Fruit fly (Drosophila melanogaster) whole organism, prepupa: ENCODE results near the gene Cyp313a2.

Experiments
- Blimp-1 ChIP-seq: fragments of 200-800 bp; sonication (Bioruptor generic); optimal IDR thresholded peaks from 3 replicates; lab custom pipeline; 2017; ENCODE audit warnings: missing biosample characterization, missing genetic modification characterization, mild to moderate bottlenecking, moderate library complexity, missing genetic modification reagents
- CG10631 ChIP-seq: fragments of 200-800 bp; sonication (Bioruptor generic); optimal IDR thresholded peaks from 2 replicates; lab custom pipeline; 2016; ENCODE audit warnings: missing biosample characterization, missing genetic modification characterization
- CG11294 ChIP-seq: fragments of 200-800 bp; sonication (Bioruptor generic); IDR thresholded peaks from 2 replicates; pipeline ENCODE4 v1.3.6; 2022; ENCODE audit warnings: missing biosample characterization, missing genetic modification characterization
- CG1621 ChIP-seq: fragments of 200-800 bp; sonication (Bioruptor generic); optimal IDR thresholded peaks from 3 replicates; lab custom pipeline; 2018; ENCODE audit warnings: missing biosample characterization, mild to moderate bottlenecking, missing genetic modification characterization
- CG4318 ChIP-seq: fragments of 200-800 bp; sonication (Bioruptor generic); optimal IDR thresholded peaks from 3 replicates; lab custom pipeline; 2017; ENCODE audit warnings: missing biosample characterization, mild to moderate bottlenecking, missing genetic modification characterization
- CG6276 ChIP-seq: fragments of 200-800 bp; sonication (Bioruptor generic); optimal IDR thresholded peaks from 2 replicates; lab custom pipeline; 2017; ENCODE audit warnings: missing biosample characterization, mild to moderate bottlenecking, missing genetic modification characterization
- CG6854 ChIP-seq: fragments of 200-800 bp; sonication (Bioruptor generic); optimal IDR thresholded peaks from 2 replicates; lab custom pipeline; 2017; ENCODE audit warnings: missing biosample characterization, mild to moderate bottlenecking, missing genetic modification characterization
- CG7368 ChIP-seq: fragments of 200-800 bp; sonication (Bioruptor generic); optimal IDR thresholded peaks from 3 replicates; lab custom pipeline; 2016; ENCODE audit warnings: missing biosample characterization, missing genetic modification characterization
- CG8319 ChIP-seq: fragments of 200-800 bp; sonication (Bioruptor generic); optimal IDR thresholded peaks from 3 replicates; lab custom pipeline; 2016; ENCODE audit warnings: missing biosample characterization, missing genetic modification characterization
- CG8632 ChIP-seq: fragments of 200-800 bp; sonication (Bioruptor generic); optimal IDR thresholded peaks from 3 replicates; lab custom pipeline; 2016; ENCODE audit warnings: missing biosample characterization, missing genetic modification characterization
- CG9139 ChIP-seq: fragments of 200-800 bp; sonication (Bioruptor generic); optimal IDR thresholded peaks from 3 replicates; lab custom pipeline; 2017; ENCODE audit warnings: missing biosample characterization, mild to moderate bottlenecking, missing genetic modification characterization
- Eip75B ChIP-seq: fragments of 200-800 bp; sonication (Bioruptor generic); optimal IDR thresholded peaks from 3 replicates; lab custom pipeline; 2016; ENCODE audit warnings: missing biosample characterization, missing genetic modification characterization
- Eip78C ChIP-seq: fragments of 200-800 bp; sonication (Bioruptor generic); peaks from one replicate; lab custom pipeline; 2016; ENCODE audit warnings: missing biosample characterization, missing genetic modification characterization
- Eip93F ChIP-seq: fragments of 200-800 bp; sonication (Bioruptor generic); optimal IDR thresholded peaks from 2 replicates; lab custom pipeline; 2016; ENCODE audit warnings: missing biosample characterization, mild to moderate bottlenecking, missing genetic modification characterization
- Ets96B ChIP-seq: fragments of 200-800 bp; optimal IDR thresholded peaks from 2 replicates; lab custom pipeline; 2019; ENCODE audit warnings: missing biosample characterization, mild to moderate bottlenecking, missing genetic modification characterization, moderate library complexity
- Gug ChIP-seq: fragments of 200-800 bp; sonication (Bioruptor generic); IDR thresholded peaks from 2 replicates; pipeline ENCODE4 v1.3.6; 2022; ENCODE audit warnings: missing biosample characterization, missing genetic modification characterization
- Hr38 ChIP-seq: sonication (Bioruptor generic); optimal IDR thresholded peaks from 2 replicates; lab custom pipeline; 2016; ENCODE audit warnings: missing biosample characterization, missing genetic modification characterization
- Hr39 ChIP-seq: fragments of 200-800 bp; sonication (Bioruptor generic); optimal IDR thresholded peaks from 2 replicates; lab custom pipeline; 2016; ENCODE audit warnings: missing biosample characterization, missing genetic modification characterization
- Hr4 ChIP-seq: fragments of 200-800 bp; sonication (Bioruptor generic); optimal IDR thresholded peaks from 3 replicates; lab custom pipeline; 2016; ENCODE audit warnings: missing biosample characterization, missing genetic modification characterization
- Lpt ChIP-seq: fragments of 200-800 bp; sonication (Bioruptor generic); optimal IDR thresholded peaks from 3 replicates; lab custom pipeline; 2016; ENCODE audit warnings: missing biosample characterization, missing genetic modification characterization
- OdsH ChIP-seq: fragments of 200-800 bp; sonication (Bioruptor generic); optimal IDR thresholded peaks from 3 replicates; lab custom pipeline; 2016; ENCODE audit warnings: missing biosample characterization, missing genetic modification characterization
- Sox14 ChIP-seq: fragments of 200-800 bp; sonication (Bioruptor generic); optimal IDR thresholded peaks from 3 replicates; lab custom pipeline; 2016; ENCODE audit warnings: missing biosample characterization, missing genetic modification characterization
- Sox15 ChIP-seq: fragments of 200-800 bp; sonication (Bioruptor generic); optimal IDR thresholded peaks from 3 replicates; lab custom pipeline; 2016; ENCODE audit warnings: missing biosample characterization, missing genetic modification characterization
- acj6 ChIP-seq: fragments of 200-800 bp; sonication (Bioruptor generic); optimal IDR thresholded peaks from 3 replicates; lab custom pipeline; 2016; ENCODE audit warnings: missing biosample characterization, missing genetic modification characterization
- cyc ChIP-seq: fragments of 200-800 bp; sonication (Bioruptor generic); optimal IDR thresholded peaks from 3 replicates; lab custom pipeline; 2016; ENCODE audit warnings: missing biosample characterization, missing genetic modification characterization
- dac ChIP-seq: fragments of 200-800 bp; sonication (Bioruptor generic); optimal IDR thresholded peaks from 2 replicates; lab custom pipeline; 2017; ENCODE audit warnings: missing biosample characterization, mild to moderate bottlenecking, missing genetic modification characterization
- fd59A ChIP-seq: fragments of 200-800 bp; sonication (Bioruptor generic); optimal IDR thresholded peaks from 2 replicates; lab custom pipeline; 2017; ENCODE audit warnings: missing biosample characterization, mild to moderate bottlenecking, missing genetic modification characterization, missing genetic modification reagents
- fkh ChIP-seq: fragments of 200-800 bp; sonication (Bioruptor generic); optimal IDR thresholded peaks from 3 replicates; lab custom pipeline; 2017; ENCODE audit warnings: missing biosample characterization, mild to moderate bottlenecking, missing genetic modification characterization, moderate library complexity
- lz ChIP-seq: fragments of 200-800 bp; sonication (Bioruptor generic); optimal IDR thresholded peaks from 3 replicates; lab custom pipeline; 2016; ENCODE audit warnings: missing biosample characterization, missing genetic modification characterization
- net ChIP-seq: fragments of 200-800 bp; sonication (Bioruptor generic); optimal IDR thresholded peaks from 3 replicates; lab custom pipeline; 2016; ENCODE audit warnings: missing biosample characterization, missing genetic modification characterization
- pdm3 ChIP-seq: fragments of 200-800 bp; sonication (Bioruptor generic); optimal IDR thresholded peaks from 3 replicates; lab custom pipeline; 2016; ENCODE audit warnings: missing biosample characterization, missing genetic modification characterization
- spab ChIP-seq: fragments of 200-800 bp; sonication (Bioruptor generic); optimal IDR thresholded peaks from 2 replicates; lab custom pipeline; 2017; ENCODE audit warnings: missing biosample characterization, mild to moderate bottlenecking, missing genetic modification characterization, missing genetic modification reagents
- ss ChIP-seq, 2 experiments: fragments of 200-800 bp; sonication (Bioruptor generic); optimal IDR thresholded peaks; 2 replicates in 1 of 2; 3 replicates in 1 of 2; lab custom pipeline; 2017 to 2018; ENCODE audit warnings: mild to moderate bottlenecking in 2 of 2, missing biosample characterization in 2 of 2, missing genetic modification characterization in 2 of 2, moderate library complexity in 1 of 2
- svp ChIP-seq: fragments of 200-800 bp; sonication (Bioruptor generic); peaks from one replicate; lab custom pipeline; 2016; ENCODE audit warnings: missing biosample characterization, missing genetic modification characterization
- topi ChIP-seq: fragments of 200-800 bp; sonication (Bioruptor generic); optimal IDR thresholded peaks from 3 replicates; lab custom pipeline; 2016; ENCODE audit warnings: missing biosample characterization, missing genetic modification characterization

Gene Cyp313a2

dm6 chr3R:12253887-12254286, 17.2 kb upstream of the Cyp313a2 start, which contains the start of gene CG3942:
Gene CG3942, plus strand, starts transcription at chr3R:12254187.
- TF ChIP-seq topi (no peak), ss (GFP tag; optimal IDR thresholded peaks at IDR 0.05; lab: Kevin White, UChicago) (no peak), CG9139 (GFP tag; lab: Kevin White, UChicago) (no peak), lz (GFP tag; lab: Kevin White, UChicago) (no peak), Sox15 (GFP tag; lab: Kevin White, UChicago) (no peak), Hr39 (GFP tag; lab: Kevin White, UChicago) (no peak), spab (GFP tag; lab: Kevin White, UChicago) (no peak), acj6 (GFP tag; lab: Kevin White, UChicago) (no peak), OdsH (GFP tag; lab: Kevin White, UChicago) (no peak), CG11294 (GFP tag; lab: Robert Waterston, UW) (no peak), CG8632 (GFP tag; lab: Kevin White, UChicago) (no peak), CG6276 (GFP tag; lab: Kevin White, UChicago) (no peak), Eip78C (GFP tag; lab: Kevin White, UChicago) (no peak), Sox14 (GFP tag; lab: Kevin White, UChicago) (no peak), Gug (GFP tag; lab: Robert Waterston, UW) (no peak), CG4318 (GFP tag; lab: Kevin White, UChicago) (no peak), Ets96B (no peak), Hr38 (no peak)

dm6 chr3R:12252457-12253065, 15.9 kb upstream of the Cyp313a2 start:
- TF ChIP-seq fd59A (GFP tag; lab: Kevin White, UChicago) (no peak), Eip78C (GFP tag; lab: Kevin White, UChicago) (no peak), Hr4 (GFP tag; lab: Kevin White, UChicago) (no peak), cyc (GFP tag; lab: Kevin White, UChicago) (no peak), pdm3 (GFP tag; lab: Kevin White, UChicago) (no peak)
- TF ChIP-seq, all 60 proteins: peak for 0

- TF ChIP-seq CG1621 (tag; lab: Kevin White, UChicago) (no peak), CG10631 (GFP tag; lab: Kevin White, UChicago) (no peak), OdsH (GFP tag; lab: Kevin White, UChicago) (no peak), svp (GFP tag; lab: Kevin White, UChicago) (no peak), Blimp-1 (GFP tag; lab: Kevin White, UChicago) (no peak), CG7368 (GFP tag; lab: Kevin White, UChicago) (no peak), dac (GFP tag; lab: Kevin White, UChicago) (no peak), CG6854 (no peak), CG8319 (GFP tag; lab: Kevin White, UChicago) (no peak), Eip93F (GFP tag; lab: Kevin White, UChicago) (no peak), Eip75B (GFP tag; lab: Kevin White, UChicago) (no peak), Gug (GFP tag; lab: Robert Waterston, UW) (no peak)
Measured at dm6 chr3R:12251534-12251933, 14.8 kb upstream of the Cyp313a2 start.

dm6 chr3R:12250204-12250603, 13.5 kb upstream of the Cyp313a2 start:
- peak; percentile 73 for TF ChIP-seq fkh (GFP tag; lab: Kevin White, UChicago)
- TF ChIP-seq Lpt (GFP tag; lab: Kevin White, UChicago): no peak
- no peak for TF ChIP-seq net (GFP tag; lab: Kevin White, UChicago)
- TF ChIP-seq CG4318 (GFP tag; lab: Kevin White, UChicago): no peak
- TF ChIP-seq CG6854: no peak
